Worm (Caenorhabditis elegans): ENCODE results near the gene sss-1.

sss-1 gene

DNA sequence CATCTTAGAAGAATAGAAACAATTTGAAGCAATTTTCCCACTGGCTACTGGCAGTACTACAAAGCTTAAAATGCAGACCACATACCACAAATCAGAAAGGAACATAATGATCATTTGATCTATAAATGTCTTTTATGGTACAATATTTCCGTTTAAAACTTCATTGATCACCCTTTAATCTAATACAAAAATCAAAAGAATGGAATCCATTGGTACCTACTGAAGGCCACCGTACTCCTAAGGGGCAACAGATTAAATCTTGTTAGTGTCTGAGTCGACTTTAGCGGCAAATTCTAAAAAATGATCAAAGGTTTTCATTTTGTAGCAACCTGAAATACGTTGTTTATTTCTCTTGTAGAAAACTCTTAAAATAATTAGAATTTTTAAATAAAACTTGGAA is 21.3 kb downstream of the sss-1 start:
- TF ChIP-seq nhr-12 (tag; optimal IDR thresholded peaks at IDR 0.05) = no peak
- no peak for TF ChIP-seq hlh-17 (GFP tag; optimal IDR thresholded peaks at IDR 0.05; ENCODE audit: borderline replicate concordance)
- no peak for TF ChIP-seq ama-1 (optimal IDR thresholded peaks at IDR 0.05)
- TF ChIP-seq fkh-8 (tag; optimal IDR thresholded peaks at IDR 0.05) = no peak
- no peak for TF ChIP-seq C34B4.2 (tag; optimal IDR thresholded peaks at IDR 0.05)
- TF ChIP-seq jun-1 (tag; optimal IDR thresholded peaks at IDR 0.05) = no peak
- TF ChIP-seq zag-1 (tag; optimal IDR thresholded peaks at IDR 0.05) = no peak
- no peak for TF ChIP-seq fos-1 (tag; optimal IDR thresholded peaks at IDR 0.05)
- no peak for TF ChIP-seq rnt-1 (tag; optimal IDR thresholded peaks at IDR 0.05)
- no peak for TF ChIP-seq alr-1 (tag; optimal IDR thresholded peaks at IDR 0.05; ENCODE audit: borderline replicate concordance)
- TF ChIP-seq lin-13 (GFP tag; optimal IDR thresholded peaks at IDR 0.05) = no peak
- TF ChIP-seq C16A3.4 (tag; optimal IDR thresholded peaks at IDR 0.05) = no peak
- peak; percentile 86 for TF ChIP-seq nhr-85 (tag)
- TF ChIP-seq sox-4 (tag; optimal IDR thresholded peaks at IDR 0.05) = no peak
- TF ChIP-seq lsy-2 (tag; optimal IDR thresholded peaks at IDR 0.05) = peak in 1 of 2 experiments; percentile 29
- no peak for TF ChIP-seq lir-3 (tag; optimal IDR thresholded peaks at IDR 0.05; ENCODE audit: poor library complexity)
- no peak for TF ChIP-seq ces-1 (GFP tag; optimal IDR thresholded peaks at IDR 0.05)
- no peak for TF ChIP-seq aly-2 (tag; optimal IDR thresholded peaks at IDR 0.05)
- TF ChIP-seq nhr-20 (tag; optimal IDR thresholded peaks at IDR 0.05) = peak; percentile 52
- no peak for TF ChIP-seq nhr-77 (tag; optimal IDR thresholded peaks at IDR 0.05)
- no peak for TF ChIP-seq aha-1 (tag; optimal IDR thresholded peaks at IDR 0.05)
- TF ChIP-seq mdl-1 (tag; optimal IDR thresholded peaks at IDR 0.05) = no peak
- no peak for TF ChIP-seq pqm-1 (tag; optimal IDR thresholded peaks at IDR 0.05)
- no peak for TF ChIP-seq ceh-8 (GFP tag; optimal IDR thresholded peaks at IDR 0.05)
- no peak for TF ChIP-seq nhr-90 (tag; optimal IDR thresholded peaks at IDR 0.05; ENCODE audit: poor library complexity)
- TF ChIP-seq sup-37 (GFP tag; optimal IDR thresholded peaks at IDR 0.05) = no peak
- TF ChIP-seq dsc-1 (tag; optimal IDR thresholded peaks at IDR 0.05) = no peak
- no peak for TF ChIP-seq blmp-1 (tag; optimal IDR thresholded peaks at IDR 0.05)
- TF ChIP-seq lin-39 (tag; optimal IDR thresholded peaks at IDR 0.05) = no peak
- TF ChIP-seq snu-23 (GFP tag; optimal IDR thresholded peaks at IDR 0.05) = no peak
- no peak for TF ChIP-seq zip-4 (GFP tag; optimal IDR thresholded peaks at IDR 0.05)
- TF ChIP-seq nhr-11 (tag; optimal IDR thresholded peaks at IDR 0.05) = no peak
- no peak for TF ChIP-seq efl-1 (optimal IDR thresholded peaks at IDR 0.05)
- peak in 1 of 2 experiments; percentile 53 for TF ChIP-seq efl-1 (GFP tag; optimal IDR thresholded peaks at IDR 0.05 in 1 of 2)
- TF ChIP-seq unc-98 (GFP tag; IDR thresholded peaks at IDR 0.05) = no peak

DNA sequence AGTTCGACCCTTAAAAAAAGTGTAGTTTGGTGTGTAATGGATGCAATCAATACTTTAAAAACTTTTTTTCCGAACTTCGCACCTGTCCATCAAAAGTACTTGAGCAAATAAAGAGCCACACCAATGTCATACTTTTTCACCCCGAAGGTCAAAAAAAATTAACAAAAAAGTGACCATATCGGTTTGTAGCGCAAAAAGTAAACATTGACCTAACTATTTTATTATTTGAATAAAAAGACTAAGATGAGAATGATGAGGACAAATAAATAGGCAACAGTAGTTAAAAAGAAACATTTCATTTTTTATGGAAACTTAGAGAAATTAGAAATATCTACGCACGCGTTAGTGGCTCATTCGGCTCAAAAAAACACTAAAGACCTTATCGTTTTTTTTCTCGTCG is 24.2 kb downstream of the sss-1 start:
- TF ChIP-seq lin-14 (GFP tag; optimal IDR thresholded peaks at IDR 0.05) (peak; percentile 31), tbx-2 (tag; optimal IDR thresholded peaks at IDR 0.05) (peak; percentile 45), elt-3 (tag; optimal IDR thresholded peaks at IDR 0.05) (no peak), mdl-1 (tag; optimal IDR thresholded peaks at IDR 0.05) (no peak), sptf-1 (tag; optimal IDR thresholded peaks at IDR 0.05) (no peak), nhr-77 (tag; optimal IDR thresholded peaks at IDR 0.05) (peak; percentile 16)

DNA sequence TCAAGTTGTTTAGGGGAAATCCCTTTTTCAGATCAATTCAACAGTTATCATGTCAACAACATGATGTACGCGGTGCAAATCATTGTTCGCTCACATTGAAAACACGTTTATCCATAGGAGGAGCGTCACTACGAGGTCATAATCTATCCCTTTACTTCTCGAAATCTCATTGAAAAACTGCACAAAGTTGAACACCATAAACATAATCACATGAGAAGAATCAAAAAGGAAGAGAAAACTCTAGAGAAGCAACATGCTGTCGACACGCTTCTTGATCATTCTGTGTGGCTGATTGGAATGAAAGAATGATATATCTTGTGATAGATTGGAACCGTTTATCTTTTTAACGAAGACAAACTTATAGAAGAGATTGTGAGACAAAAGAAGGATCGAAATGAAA is 25.6 kb downstream of the sss-1 start:
- TF ChIP-seq ceh-88 (GFP tag; IDR thresholded peaks at IDR 0.05) (0 out of 2 replicates have a peak, but pooled peaks have one; percentile 21), sox-4 (tag; optimal IDR thresholded peaks at IDR 0.05) (no peak), snu-23 (GFP tag; optimal IDR thresholded peaks at IDR 0.05) (peak; percentile 86), mab-9 (GFP tag; IDR thresholded peaks at IDR 0.05) (no peak), elt-2 (tag; optimal IDR thresholded peaks at IDR 0.05) (no peak), jun-1 (tag; optimal IDR thresholded peaks at IDR 0.05) (no peak), pag-3 (tag; optimal IDR thresholded peaks at IDR 0.05; ENCODE audit: borderline replicate concordance, insufficient read depth) (no peak), hpl-2 (GFP tag; optimal IDR thresholded peaks at IDR 0.05) (no peak), nhr-85 (tag) (peak; percentile 98), snpc-4 (tag; optimal IDR thresholded peaks at IDR 0.05) (no peak), unc-30 (tag; optimal IDR thresholded peaks at IDR 0.05) (no peak), nhr-77 (tag; optimal IDR thresholded peaks at IDR 0.05) (no peak), ets-5 (GFP tag; IDR thresholded peaks at IDR 0.05) (no peak), lin-14 (GFP tag; optimal IDR thresholded peaks at IDR 0.05) (peak; percentile 84), nhr-90 (tag; optimal IDR thresholded peaks at IDR 0.05; ENCODE audit: poor library complexity) (peak; percentile 87), fkh-4 (tag; optimal IDR thresholded peaks at IDR 0.05; ENCODE audit: borderline replicate concordance) (no peak), unc-130 (tag; optimal IDR thresholded peaks at IDR 0.05) (peak; percentile 89), egl-13 (tag; optimal IDR thresholded peaks at IDR 0.05) (no peak), lin-39 (tag; optimal IDR thresholded peaks at IDR 0.05) (no peak), F16B12.6 (tag; optimal IDR thresholded peaks at IDR 0.05) (no peak), rnt-1 (tag; optimal IDR thresholded peaks at IDR 0.05) (no peak), lsy-2 (tag; optimal IDR thresholded peaks at IDR 0.05) (peak; percentile 61 to 74)

Measured in whole organism, L1 larva.